Worm (Caenorhabditis elegans): ENCODE measurements around the gene F52E1.3.
A peak's percentile ranks its signal among the peaks of the same experiment; 100 is the strongest.

F52E1.3 gene

ce11 chrV:8394357-8394850 lies at the start of gene F52E1.3, which contains the start of gene pho-6:
Gene F52E1.3 (plus strand): TSS chrV:8394800.
Gene pho-6 (minus strand): TSS chrV:8394457.
- TF ChIP-seq ceh-13 (GFP tag; optimal IDR thresholded peaks at IDR 0.05) = no peak
- TF ChIP-seq sea-1 (GFP tag; conservative IDR thresholded peaks at IDR 0.05) = no peak
- TF ChIP-seq pes-1 (GFP tag; IDR thresholded peaks at IDR 0.05) = no peak
- no peak for TF ChIP-seq tbx-11 (GFP tag; IDR thresholded peaks at IDR 0.05)
- no peak for TF ChIP-seq hmbx-1 (tag; optimal IDR thresholded peaks at IDR 0.05)
- no peak for TF ChIP-seq hmg-4 (GFP tag; optimal IDR thresholded peaks at IDR 0.05)

ce11 chrV:8345436-8345835 lies 49.2 kb upstream of the F52E1.3 start, which contains the start of gene C08D8.1:
Gene C08D8.1 (plus strand): TSS chrV:8345759.
- TF ChIP-seq ama-1 (optimal IDR thresholded peaks at IDR 0.05) = no peak
- TF ChIP-seq tra-4 (tag; optimal IDR thresholded peaks at IDR 0.05) = no peak
- TF ChIP-seq aly-1 (tag; optimal IDR thresholded peaks at IDR 0.05) = no peak
- TF ChIP-seq ceh-13 (GFP tag; optimal IDR thresholded peaks at IDR 0.05) = no peak
- TF ChIP-seq hnd-1 (tag; optimal IDR thresholded peaks at IDR 0.05) = no peak
- TF ChIP-seq sea-1 (GFP tag; conservative IDR thresholded peaks at IDR 0.05) = no peak
- no peak for TF ChIP-seq hmbx-1 (tag; optimal IDR thresholded peaks at IDR 0.05)
- TF ChIP-seq scrt-1 (GFP tag; IDR thresholded peaks at IDR 0.05) = no peak
- no peak for TF ChIP-seq tbx-11 (GFP tag; IDR thresholded peaks at IDR 0.05)
- TF ChIP-seq F13C5.2 (tag; optimal IDR thresholded peaks at IDR 0.05) = no peak
- TF ChIP-seq flt-1 (GFP tag; IDR thresholded peaks at IDR 0.05) = no peak
- TF ChIP-seq B0310.2 (tag; optimal IDR thresholded peaks at IDR 0.05) = no peak
- TF ChIP-seq tbx-37 (GFP tag; conservative IDR thresholded peaks at IDR 0.05) = no peak
- no peak for TF ChIP-seq ceh-36 (tag; optimal IDR thresholded peaks at IDR 0.05)
- no peak for TF ChIP-seq ets-7 (tag; optimal IDR thresholded peaks at IDR 0.05)
- TF ChIP-seq hmg-4 (GFP tag; optimal IDR thresholded peaks at IDR 0.05) = no peak
- no peak for TF ChIP-seq pes-1 (GFP tag; IDR thresholded peaks at IDR 0.05)

ce11 chrV:8348959-8349389 lies 45.6 kb upstream of the F52E1.3 start:
- peak; percentile 72 for TF ChIP-seq F13C5.2 (tag; optimal IDR thresholded peaks at IDR 0.05)
- TF ChIP-seq ama-1 (optimal IDR thresholded peaks at IDR 0.05) = peak; percentile 46
- TF ChIP-seq scrt-1 (GFP tag; IDR thresholded peaks at IDR 0.05) = no peak
- no peak for TF ChIP-seq pes-1 (GFP tag; IDR thresholded peaks at IDR 0.05)
- TF ChIP-seq hmg-4 (GFP tag; optimal IDR thresholded peaks at IDR 0.05) = no peak
- TF ChIP-seq ceh-13 (GFP tag; optimal IDR thresholded peaks at IDR 0.05) = no peak
- TF ChIP-seq B0310.2 (tag; optimal IDR thresholded peaks at IDR 0.05) = no peak

- TF ChIP-seq hnd-1 (tag; optimal IDR thresholded peaks at IDR 0.05) (no peak), B0310.2 (tag; optimal IDR thresholded peaks at IDR 0.05) (no peak), ama-1 (optimal IDR thresholded peaks at IDR 0.05) (no peak), sea-1 (GFP tag; conservative IDR thresholded peaks at IDR 0.05) (no peak)
Observed at ce11 chrV:8349950-8350349, 44.6 kb upstream of the F52E1.3 start.

ce11 chrV:8351371-8351770 lies 43.2 kb upstream of the F52E1.3 start, which contains the start of gene srsx-22:
Gene srsx-22 (plus strand): TSS chrV:8351671.
- TF ChIP-seq F13C5.2 (tag; optimal IDR thresholded peaks at IDR 0.05) (no peak), hnd-1 (tag; optimal IDR thresholded peaks at IDR 0.05) (no peak), ceh-13 (GFP tag; optimal IDR thresholded peaks at IDR 0.05) (no peak), tbx-37 (GFP tag; conservative IDR thresholded peaks at IDR 0.05) (no peak), ama-1 (optimal IDR thresholded peaks at IDR 0.05) (no peak), ceh-36 (tag; optimal IDR thresholded peaks at IDR 0.05) (no peak), flt-1 (GFP tag; IDR thresholded peaks at IDR 0.05) (no peak), tbx-11 (GFP tag; IDR thresholded peaks at IDR 0.05) (no peak), hmg-4 (GFP tag; optimal IDR thresholded peaks at IDR 0.05) (no peak), aly-1 (tag; optimal IDR thresholded peaks at IDR 0.05) (no peak), ets-7 (tag; optimal IDR thresholded peaks at IDR 0.05) (no peak), tra-4 (tag; optimal IDR thresholded peaks at IDR 0.05) (no peak), pes-1 (GFP tag; IDR thresholded peaks at IDR 0.05) (no peak), B0310.2 (tag; optimal IDR thresholded peaks at IDR 0.05) (no peak), hmbx-1 (tag; optimal IDR thresholded peaks at IDR 0.05) (no peak), sea-1 (GFP tag; conservative IDR thresholded peaks at IDR 0.05) (no peak), scrt-1 (GFP tag; IDR thresholded peaks at IDR 0.05) (no peak)

- TF ChIP-seq pes-1 (GFP tag; IDR thresholded peaks at IDR 0.05) = no peak
- TF ChIP-seq F13C5.2 (tag; optimal IDR thresholded peaks at IDR 0.05) = no peak
- TF ChIP-seq sea-1 (GFP tag; conservative IDR thresholded peaks at IDR 0.05) = no peak
- no peak for TF ChIP-seq tbx-37 (GFP tag; conservative IDR thresholded peaks at IDR 0.05)
- TF ChIP-seq tra-4 (tag; optimal IDR thresholded peaks at IDR 0.05) = no peak
- TF ChIP-seq scrt-1 (GFP tag; IDR thresholded peaks at IDR 0.05) = no peak
- no peak for TF ChIP-seq tbx-11 (GFP tag; IDR thresholded peaks at IDR 0.05)
- no peak for TF ChIP-seq ama-1 (optimal IDR thresholded peaks at IDR 0.05)
- TF ChIP-seq ets-7 (tag; optimal IDR thresholded peaks at IDR 0.05) = no peak
- TF ChIP-seq ceh-13 (GFP tag; optimal IDR thresholded peaks at IDR 0.05) = no peak
- TF ChIP-seq hnd-1 (tag; optimal IDR thresholded peaks at IDR 0.05) = no peak
- no peak for TF ChIP-seq B0310.2 (tag; optimal IDR thresholded peaks at IDR 0.05)
- TF ChIP-seq aly-1 (tag; optimal IDR thresholded peaks at IDR 0.05) = no peak
- TF ChIP-seq hmbx-1 (tag; optimal IDR thresholded peaks at IDR 0.05) = no peak
Observed at ce11 chrV:8355435-8356212, 39.0 kb upstream of the F52E1.3 start, which contains the start of gene mom-2. Gene mom-2 (plus strand): TSS chrV:8355988.

ce11 chrV:8357756-8358155 lies 36.8 kb upstream of the F52E1.3 start:
- no peak for TF ChIP-seq tbx-11 (GFP tag; IDR thresholded peaks at IDR 0.05)
- TF ChIP-seq F13C5.2 (tag; optimal IDR thresholded peaks at IDR 0.05) = no peak

- TF ChIP-seq F13C5.2 (tag; optimal IDR thresholded peaks at IDR 0.05) = no peak
- TF ChIP-seq tra-4 (tag; optimal IDR thresholded peaks at IDR 0.05) = no peak
- no peak for TF ChIP-seq ceh-36 (tag; optimal IDR thresholded peaks at IDR 0.05)
- no peak for TF ChIP-seq ets-7 (tag; optimal IDR thresholded peaks at IDR 0.05)
- TF ChIP-seq hnd-1 (tag; optimal IDR thresholded peaks at IDR 0.05) = no peak
- TF ChIP-seq scrt-1 (GFP tag; IDR thresholded peaks at IDR 0.05) = no peak
- no peak for TF ChIP-seq ceh-13 (GFP tag; optimal IDR thresholded peaks at IDR 0.05)
- no peak for TF ChIP-seq tbx-37 (GFP tag; conservative IDR thresholded peaks at IDR 0.05)
- no peak for TF ChIP-seq B0310.2 (tag; optimal IDR thresholded peaks at IDR 0.05)
- no peak for TF ChIP-seq flt-1 (GFP tag; IDR thresholded peaks at IDR 0.05)
- no peak for TF ChIP-seq tbx-11 (GFP tag; IDR thresholded peaks at IDR 0.05)
- no peak for TF ChIP-seq hmg-4 (GFP tag; optimal IDR thresholded peaks at IDR 0.05)
- no peak for TF ChIP-seq sea-1 (GFP tag; conservative IDR thresholded peaks at IDR 0.05)
- TF ChIP-seq pes-1 (GFP tag; IDR thresholded peaks at IDR 0.05) = no peak
- no peak for TF ChIP-seq ama-1 (optimal IDR thresholded peaks at IDR 0.05)
- no peak for TF ChIP-seq aly-1 (tag; optimal IDR thresholded peaks at IDR 0.05)
- TF ChIP-seq hmbx-1 (tag; optimal IDR thresholded peaks at IDR 0.05) = no peak
Observed at ce11 chrV:8358702-8359101, 35.9 kb upstream of the F52E1.3 start.

Data from whole organism, early embryonic.